Fruit fly (Drosophila melanogaster): ENCODE data around the gene htl.

htl gene

dm6 chr3R:18015705-18016397 is 36.9 kb downstream of the htl start:
- no peak for TF ChIP-seq rgr (GFP tag; optimal IDR thresholded peaks at IDR 0.05)
- peak; percentile 25 for TF ChIP-seq Dfd (GFP tag; optimal IDR thresholded peaks at IDR 0.05)

dm6 chr3R:18013149-18013548 is 39.6 kb downstream of the htl start:
- TF ChIP-seq Dfd (GFP tag; optimal IDR thresholded peaks at IDR 0.05) (peak; percentile 97), brk (GFP tag; optimal IDR thresholded peaks at IDR 0.05) (no peak)

dm6 chr3R:18006483-18006882 is 46.3 kb downstream of the htl start:
- TF ChIP-seq h (GFP tag; optimal IDR thresholded peaks at IDR 0.05) (no peak), dl (GFP tag; optimal IDR thresholded peaks at IDR 0.05; ENCODE audit: insufficient read depth in 1 of 2, partially characterized antibody in 2 of 2) (no peak), Dfd (GFP tag; optimal IDR thresholded peaks at IDR 0.05) (peak; percentile 46), foxo (GFP tag; optimal IDR thresholded peaks at IDR 0.05) (no peak)

- TF ChIP-seq fru (GFP tag; optimal IDR thresholded peaks at IDR 0.05): no peak
- no peak for TF ChIP-seq dsf (GFP tag; optimal IDR thresholded peaks at IDR 0.05; ENCODE audit: borderline replicate concordance)
- no peak for TF ChIP-seq sage (GFP tag; optimal IDR thresholded peaks at IDR 0.05)
- no peak for TF ChIP-seq lola (GFP tag; optimal IDR thresholded peaks at IDR 0.05)
- TF ChIP-seq CG32264 (GFP tag; optimal IDR thresholded peaks at IDR 0.05): no peak
- TF ChIP-seq Mio (GFP tag; optimal IDR thresholded peaks at IDR 0.05): no peak
- TF ChIP-seq ey (GFP tag; optimal IDR thresholded peaks at IDR 0.05): no peak
- TF ChIP-seq brk (GFP tag; optimal IDR thresholded peaks at IDR 0.05): no peak
- TF ChIP-seq GATAd (GFP tag; optimal IDR thresholded peaks at IDR 0.05): no peak
- no peak for TF ChIP-seq Dfd (GFP tag; optimal IDR thresholded peaks at IDR 0.05)
- TF ChIP-seq Sp1 (GFP tag; optimal IDR thresholded peaks at IDR 0.05): no peak
- TF ChIP-seq Jra (GFP tag; optimal IDR thresholded peaks at IDR 0.05): no peak
- TF ChIP-seq HLH106 (tag; optimal IDR thresholded peaks at IDR 0.05): no peak
- TF ChIP-seq rgr (GFP tag; optimal IDR thresholded peaks at IDR 0.05): no peak
- TF ChIP-seq OdsH (GFP tag; optimal IDR thresholded peaks at IDR 0.05): no peak
- no peak for TF ChIP-seq dl (GFP tag; optimal IDR thresholded peaks at IDR 0.05; ENCODE audit: insufficient read depth in 1 of 2, partially characterized antibody in 2 of 2)
- no peak for TF ChIP-seq Hnf4 (GFP tag; optimal IDR thresholded peaks at IDR 0.05)
- TF ChIP-seq sv (GFP tag; optimal IDR thresholded peaks at IDR 0.05): no peak
- TF ChIP-seq Myc (optimal IDR thresholded peaks at IDR 0.05): no peak
These were observed 48.1 kb downstream of the htl start for dm6 chr3R:18004698-18005097.

Measured in whole organism, wandering third instar larva.